Fruit fly (Drosophila melanogaster) whole organism, embryonic: ENCODE measurements around the gene Drs.

Experiments used
- ATbp ChIP-seq: fragments of 200-800 bp; sonication (Bioruptor generic); optimal IDR thresholded peaks from 2 replicates; lab custom pipeline; 2017; ENCODE audit warnings: missing biosample characterization, mild to moderate bottlenecking, missing genetic modification characterization, missing genetic modification reagents
- CG10321 ChIP-seq: fragments of 200-800 bp; sonication (Bioruptor generic); IDR thresholded peaks from 2 replicates; pipeline ENCODE4 v1.3.6; 2022; ENCODE audit warnings: missing biosample characterization, missing genetic modification characterization
- CG10366 ChIP-seq: fragments of 200-800 bp; sonication (Bioruptor generic); IDR thresholded peaks from 2 replicates; pipeline ENCODE4 v1.3.6; 2022; ENCODE audit warnings: missing biosample characterization, missing genetic modification characterization
- CG12104 ChIP-seq: fragments of 200-800 bp; sonication (Bioruptor generic); optimal IDR thresholded peaks from 3 replicates; lab custom pipeline; 2016; ENCODE audit warnings: missing biosample characterization, missing genetic modification characterization
- CG1233 ChIP-seq: fragments of 200-800 bp; sonication (Bioruptor generic); optimal IDR thresholded peaks from 4 replicates; lab custom pipeline; 2018; ENCODE audit warnings: missing biosample characterization, mild to moderate bottlenecking, missing genetic modification characterization
- CG15011 ChIP-seq: fragments of 200-800 bp; sonication (Bioruptor generic); optimal IDR thresholded peaks from 3 replicates; lab custom pipeline; 2018; ENCODE audit warnings: missing biosample characterization, mild to moderate bottlenecking, missing genetic modification characterization
- CG1602 ChIP-seq: fragments of 200-800 bp; sonication (Bioruptor generic); optimal IDR thresholded peaks from 3 replicates; lab custom pipeline; 2016; ENCODE audit warnings: missing biosample characterization, missing genetic modification characterization
- CG16779 ChIP-seq: fragments of 200-800 bp; sonication (Bioruptor generic); IDR thresholded peaks from 2 replicates; pipeline ENCODE4 v1.3.6; 2022; ENCODE audit warnings: missing biosample characterization, missing genetic modification characterization
- CG17612 ChIP-seq: fragments of 200-800 bp; sonication (Bioruptor generic); IDR thresholded peaks from 2 replicates; pipeline ENCODE4 v1.3.6; 2022; ENCODE audit warnings: missing biosample characterization, missing genetic modification characterization
- CG2116 ChIP-seq: fragments of 200-800 bp; sonication (Bioruptor generic); optimal IDR thresholded peaks from 3 replicates; lab custom pipeline; 2018; ENCODE audit warnings: missing biosample characterization, mild to moderate bottlenecking, missing genetic modification characterization
- CG2202 ChIP-seq: fragments of 200-800 bp; sonication (Bioruptor generic); optimal IDR thresholded peaks from 2 replicates; lab custom pipeline; 2018; ENCODE audit warnings: missing biosample characterization, mild to moderate bottlenecking, missing genetic modification characterization
- CG3281 ChIP-seq: fragments of 200-800 bp; sonication (Bioruptor generic); optimal IDR thresholded peaks from 3 replicates; lab custom pipeline; 2017; ENCODE audit warnings: missing biosample characterization, mild to moderate bottlenecking, missing genetic modification characterization
- CG34422 ChIP-seq: fragments of 200-800 bp; sonication (Bioruptor generic); IDR thresholded peaks from 3 replicates; pipeline ENCODE4 v1.3.6; 2022; ENCODE audit warnings: missing biosample characterization, missing genetic modification characterization
- CG4328 ChIP-seq: fragments of 200-800 bp; sonication (Bioruptor generic); optimal IDR thresholded peaks from 3 replicates; lab custom pipeline; 2017; ENCODE audit warnings: missing biosample characterization, missing genetic modification reagents, missing genetic modification characterization
- CG9609 ChIP-seq: fragments of 200-800 bp; sonication (Bioruptor generic); optimal IDR thresholded peaks from 3 replicates; lab custom pipeline; 2016; ENCODE audit warnings: missing biosample characterization, missing genetic modification characterization
- CG9932 ChIP-seq: fragments of 200-800 bp; sonication (Bioruptor generic); IDR thresholded peaks from 2 replicates; pipeline ENCODE4 v1.3.6; 2022; ENCODE audit warnings: missing biosample characterization, missing genetic modification characterization
- Camta ChIP-seq: fragments of 200-800 bp; sonication (Bioruptor generic); optimal IDR thresholded peaks from 2 replicates; lab custom pipeline; 2016; ENCODE audit warnings: missing biosample characterization, missing genetic modification characterization
- Doc2 ChIP-seq: fragments of 200-800 bp; sonication (Bioruptor generic); IDR thresholded peaks from 2 replicates; pipeline ENCODE4 v1.3.6; 2022; ENCODE audit warnings: missing biosample characterization, missing genetic modification characterization
- E2f2 ChIP-seq: fragments of 200-800 bp; sonication (Bioruptor generic); IDR thresholded peaks from 2 replicates; pipeline ENCODE4 v1.3.6; 2022; ENCODE audit warnings: missing biosample characterization, missing genetic modification characterization
- Lim3 ChIP-seq: fragments of 200-800 bp; sonication (Bioruptor generic); IDR thresholded peaks from 2 replicates; pipeline ENCODE4 v1.3.6; 2022; ENCODE audit warnings: missing biosample characterization, missing genetic modification characterization
- NC2α ChIP-seq: fragments of 200-800 bp; sonication (Bioruptor generic); optimal IDR thresholded peaks from 2 replicates; lab custom pipeline; 2016; ENCODE audit warnings: missing biosample characterization, missing genetic modification characterization
- NfI ChIP-seq: fragments of 200-800 bp; sonication (Bioruptor generic); optimal IDR thresholded peaks from 3 replicates; lab custom pipeline; 2018; ENCODE audit warnings: missing biosample characterization, mild to moderate bottlenecking, missing genetic modification characterization, moderate library complexity
- Opbp ChIP-seq: fragments of 200-800 bp; sonication (Bioruptor generic); IDR thresholded peaks from 3 replicates; pipeline ENCODE4 v1.3.6; 2022; ENCODE audit warnings: missing biosample characterization, missing genetic modification characterization; ENCODE audit not compliant: partially characterized antibody
- Ravus ChIP-seq: fragments of 200-800 bp; sonication (Bioruptor generic); IDR thresholded peaks from 2 replicates; pipeline ENCODE4 v1.3.6; 2022; ENCODE audit warnings: missing biosample characterization, missing genetic modification characterization
- Spps ChIP-seq: fragments of 200-800 bp; sonication (Bioruptor generic); optimal IDR thresholded peaks from 2 replicates; lab custom pipeline; 2018; ENCODE audit warnings: missing biosample characterization, mild to moderate bottlenecking, missing genetic modification characterization
- Stat92E ChIP-seq, 3 experiments: fragments of >200 bp in 2 of 3; fragments of 200-800 bp in 1 of 3; sonication (Bioruptor generic) in 1 of 3; optimal IDR thresholded peaks; 2 replicates each; lab custom pipeline; 2017 to 2019; ENCODE audit warnings: missing biosample characterization in 3 of 3, missing genetic modification characterization in 3 of 3, mild to moderate bottlenecking in 1 of 3, moderate library complexity in 1 of 3
- ac ChIP-seq: fragments of 200-800 bp; sonication (Bioruptor generic); optimal IDR thresholded peaks from 3 replicates; lab custom pipeline; 2017; ENCODE audit warnings: missing biosample characterization, mild to moderate bottlenecking, missing genetic modification characterization
- bcd ChIP-seq: fragments of 200-800 bp; sonication (Bioruptor generic); optimal IDR thresholded peaks from 2 replicates; lab custom pipeline; 2017; ENCODE audit warnings: missing biosample characterization, mild to moderate bottlenecking, missing genetic modification characterization
- bigmax ChIP-seq: fragments of 200-800 bp; sonication (Bioruptor generic); optimal IDR thresholded peaks from 2 replicates; lab custom pipeline; 2018; ENCODE audit warnings: missing biosample characterization, mild to moderate bottlenecking, missing genetic modification characterization
- croc ChIP-seq: fragments of 200-800 bp; sonication (Bioruptor generic); conservative IDR thresholded peaks from 3 replicates; pipeline ENCODE4 v1.3.6; 2022; ENCODE audit warnings: missing biosample characterization, missing genetic modification characterization
- dysf ChIP-seq: fragments of 200-800 bp; sonication (Bioruptor generic); IDR thresholded peaks from 3 replicates; pipeline ENCODE4 v1.3.6; 2022; ENCODE audit warnings: missing biosample characterization, missing genetic modification characterization
- emc ChIP-seq: fragments of 200-800 bp; sonication (Bioruptor generic); optimal IDR thresholded peaks from 2 replicates; lab custom pipeline; 2016; ENCODE audit warnings: missing biosample characterization, missing genetic modification characterization
- gem ChIP-seq: fragments of 200-800 bp; sonication (Bioruptor generic); optimal IDR thresholded peaks from 2 replicates; lab custom pipeline; 2019; ENCODE audit warnings: missing biosample characterization, mild to moderate bottlenecking, missing genetic modification characterization, moderate library complexity
- grau ChIP-seq: fragments of 200-800 bp; optimal IDR thresholded peaks from 3 replicates; lab custom pipeline; 2019; ENCODE audit warnings: missing biosample characterization, mild to moderate bottlenecking, missing genetic modification characterization, moderate library complexity
- kni ChIP-seq: fragments of 200-800 bp; sonication (Bioruptor generic); optimal IDR thresholded peaks from 3 replicates; lab custom pipeline; 2017; ENCODE audit warnings: mild to moderate bottlenecking, missing biosample characterization, missing genetic modification reagents, missing genetic modification characterization
- lbe ChIP-seq: fragments of 200-800 bp; sonication (Bioruptor generic); optimal IDR thresholded peaks from 2 replicates; lab custom pipeline; 2016; ENCODE audit warnings: missing biosample characterization, mild to moderate bottlenecking, missing genetic modification characterization
- lilli ChIP-seq: fragments of 200-800 bp; sonication (Bioruptor generic); optimal IDR thresholded peaks from 3 replicates; lab custom pipeline; 2016; ENCODE audit warnings: missing biosample characterization, missing genetic modification characterization
- nerfin-1 ChIP-seq: fragments of 200-800 bp; sonication (Bioruptor generic); optimal IDR thresholded peaks from 3 replicates; lab custom pipeline; 2019; ENCODE audit warnings: missing biosample characterization, mild to moderate bottlenecking, missing genetic modification characterization, moderate library complexity
- prd ChIP-seq, 3 experiments: fragments of >200 bp in 2 of 3; fragments of 200-800 bp in 1 of 3; sonication (Bioruptor generic) in 1 of 3; optimal IDR thresholded peaks in 2 of 3; IDR thresholded peaks in 1 of 3; 2 replicates in 2 of 3; 3 replicates in 1 of 3; pipeline versions ENCODE4 v1.3.6 to Lab custom; 2017 to 2022; ENCODE audit warnings: missing biosample characterization in 1 of 3, missing genetic modification characterization in 1 of 3
- repo ChIP-seq: fragments of 200-800 bp; sonication (Bioruptor generic); optimal IDR thresholded peaks from 2 replicates; lab custom pipeline; 2016; ENCODE audit warnings: missing biosample characterization, missing genetic modification characterization
- row ChIP-seq: fragments of 200-800 bp; sonication (Bioruptor generic); IDR thresholded peaks from 3 replicates; pipeline ENCODE4 v1.3.6; 2022; ENCODE audit warnings: missing biosample characterization, missing genetic modification characterization
- sima ChIP-seq: fragments of 200-800 bp; sonication (Bioruptor generic); optimal IDR thresholded peaks from 2 replicates; lab custom pipeline; 2016; ENCODE audit warnings: missing biosample characterization, missing genetic modification characterization
- so ChIP-seq: fragments of 200-800 bp; sonication (Bioruptor generic); IDR thresholded peaks from 3 replicates; pipeline ENCODE4 v1.3.6; 2022; ENCODE audit warnings: missing biosample characterization, missing genetic modification characterization
- sob ChIP-seq: fragments of 200-800 bp; sonication (Bioruptor generic); IDR thresholded peaks from 2 replicates; pipeline ENCODE4 v1.3.6; 2022; ENCODE audit warnings: missing biosample characterization, missing genetic modification characterization
- tna ChIP-seq: fragments of 200-800 bp; sonication (Bioruptor generic); IDR thresholded peaks from 2 replicates; pipeline ENCODE4 v1.3.6; 2022; ENCODE audit warnings: missing biosample characterization, missing genetic modification characterization; ENCODE audit not compliant: partially characterized antibody
- vvl ChIP-seq: fragments of 200-800 bp; sonication (Bioruptor generic); IDR thresholded peaks from 2 replicates; pipeline ENCODE4 v1.3.6; 2022; ENCODE audit warnings: missing biosample characterization, missing genetic modification characterization
- zen2 ChIP-seq: fragments of 200-800 bp; sonication (Bioruptor generic); IDR thresholded peaks from 3 replicates; pipeline ENCODE4 v1.3.6; 2022; ENCODE audit warnings: missing biosample characterization, missing genetic modification characterization; ENCODE audit not compliant: partially characterized antibody
- zfh1 ChIP-seq: fragments of 200-800 bp; sonication (Bioruptor generic); IDR thresholded peaks from 3 replicates; pipeline ENCODE4 v1.3.6; 2022; ENCODE audit warnings: missing biosample characterization, missing genetic modification characterization

The Drs gene

DNA sequence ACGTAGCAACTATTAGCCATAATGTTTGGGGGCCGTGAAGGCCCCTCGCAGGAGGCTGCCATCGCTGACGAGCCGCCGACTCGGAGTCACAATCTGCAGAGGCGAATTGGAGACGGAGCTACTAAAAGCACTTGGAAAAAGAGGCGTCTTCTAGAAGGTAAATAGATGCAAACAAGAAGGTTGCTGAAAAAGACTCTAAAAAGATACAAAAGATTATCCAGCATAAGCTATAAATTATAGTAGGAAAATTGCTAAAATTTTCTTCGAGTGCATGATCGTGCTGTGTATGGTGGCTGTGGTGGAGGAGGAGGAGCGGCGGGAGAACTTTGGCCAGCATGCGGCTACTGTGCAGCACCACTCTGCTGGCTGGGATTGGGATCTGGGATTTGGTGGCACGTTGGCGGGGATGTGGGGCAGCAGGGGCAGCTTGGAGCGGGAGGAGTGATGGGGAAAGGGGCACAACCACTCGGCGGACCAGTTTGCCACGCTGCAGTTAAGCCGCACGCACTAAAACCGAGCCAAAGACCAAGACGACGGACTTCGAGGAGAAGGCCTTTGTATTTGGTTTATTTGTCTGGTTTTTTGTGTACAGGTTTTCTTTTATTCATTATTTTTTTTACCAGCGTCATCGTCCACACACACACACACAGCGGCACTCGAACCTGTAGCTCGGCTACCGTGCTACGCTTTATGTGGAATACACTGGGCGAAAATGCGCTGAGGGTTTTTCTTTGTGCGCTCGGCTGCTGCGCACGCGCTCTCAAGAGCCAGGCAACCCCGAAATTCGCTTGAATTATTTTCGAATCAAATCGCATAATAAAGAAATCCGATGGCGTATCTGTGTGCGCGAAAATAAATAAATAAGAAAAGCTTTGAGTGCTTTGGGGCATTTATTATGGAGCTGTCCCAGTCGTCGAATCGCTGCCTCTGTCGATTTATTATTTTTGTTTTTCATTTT, 19.6 kb downstream of the Drs start (continued):
- TF ChIP-seq vvl, result peak; percentile 63
- TF ChIP-seq NC2α (GFP tag; lab: Kevin White, UChicago), result no peak
- no peak for TF ChIP-seq zen2 (GFP tag; lab: Robert Waterston, UW)
- TF ChIP-seq prd (optimal IDR thresholded peaks at IDR 0.05; lab: Kevin White, UChicago), result no peak
- peak; percentile 24; the same call in 1 of the 3 replicates for TF ChIP-seq prd (GFP tag; IDR thresholded peaks at IDR 0.05; lab: Robert Waterston, UW)
- TF ChIP-seq Camta (GFP tag; lab: Kevin White, UChicago), result no peak
- TF ChIP-seq CG9932 (GFP tag; lab: Robert Waterston, UW), result no peak
- no peak for TF ChIP-seq emc (GFP tag; lab: Kevin White, UChicago)
- no peak for TF ChIP-seq Opbp (GFP tag; lab: Robert Waterston, UW)
- TF ChIP-seq ac (GFP tag; lab: Kevin White, UChicago), result no peak
- TF ChIP-seq gem (tag; lab: Kevin White, UChicago), result peak; percentile 6
- no peak for TF ChIP-seq NfI (GFP tag; lab: Kevin White, UChicago)
- TF ChIP-seq dysf (GFP tag; lab: Robert Waterston, UW), result peak; percentile 31; the same call in 1 of the 3 replicates
- TF ChIP-seq CG17612, result no peak
- TF ChIP-seq bcd, result no peak
- TF ChIP-seq CG9609 (GFP tag; lab: Kevin White, UChicago), result peak; percentile 4
- TF ChIP-seq tna (GFP tag; lab: Robert Waterston, UW), result no peak
- no peak for TF ChIP-seq CG16779 (GFP tag; lab: Robert Waterston, UW)
- TF ChIP-seq CG34422 (GFP tag; lab: Robert Waterston, UW), result 0 out of 3 replicates have a peak, but pooled peaks have one; percentile 23
- no peak for TF ChIP-seq CG3281 (GFP tag; lab: Kevin White, UChicago)
- TF ChIP-seq CG10321 (GFP tag; lab: Robert Waterston, UW), result 0 out of 2 replicates have a peak, but pooled peaks have one; percentile 15
- TF ChIP-seq Lim3 (GFP tag; lab: Robert Waterston, UW), result no peak
- TF ChIP-seq CG1602 (GFP tag; lab: Kevin White, UChicago), result no peak
- TF ChIP-seq lilli (GFP tag; lab: Kevin White, UChicago), result no peak
- no peak for TF ChIP-seq Stat92E (GFP tag; optimal IDR thresholded peaks at IDR 0.05; lab: Kevin White, UChicago)
- TF ChIP-seq CG10366 (GFP tag; lab: Robert Waterston, UW), result peak; percentile 40; the same call in 1 of the 2 replicates
- TF ChIP-seq so (GFP tag; lab: Robert Waterston, UW), result no peak
- no peak for TF ChIP-seq CG2202
- TF ChIP-seq Ravus, result no peak; the same call in 1 of the 2 replicates
- TF ChIP-seq bigmax (GFP tag; lab: Kevin White, UChicago), result no peak
- peak; percentile 14; the same call in 1 of the 3 replicates for TF ChIP-seq croc (GFP tag; lab: Robert Waterston, UW)
- no peak for TF ChIP-seq sima (GFP tag; lab: Kevin White, UChicago)
- TF ChIP-seq kni (GFP tag; lab: Kevin White, UChicago), result no peak
- peak; percentile 42 for TF ChIP-seq sob
- TF ChIP-seq row (GFP tag; lab: Robert Waterston, UW), result 0 out of 3 replicates have a peak, but pooled peaks have one; percentile 33
- TF ChIP-seq CG4328 (GFP tag; lab: Kevin White, UChicago), result no peak
- no peak for TF ChIP-seq ATbp (GFP tag; lab: Kevin White, UChicago)
- no peak for TF ChIP-seq CG2116 (GFP tag; lab: Kevin White, UChicago)
- peak; percentile 50 for TF ChIP-seq zfh1
- no peak for TF ChIP-seq grau
- no peak for TF ChIP-seq Doc2 (GFP tag; lab: Robert Waterston, UW)
- TF ChIP-seq nerfin-1 (tag; lab: Kevin White, UChicago), result no peak
- no peak for TF ChIP-seq CG15011 (GFP tag; lab: Kevin White, UChicago)
- no peak for TF ChIP-seq repo (GFP tag; lab: Kevin White, UChicago)
- no peak for TF ChIP-seq CG1233 (GFP tag; lab: Kevin White, UChicago)
- TF ChIP-seq E2f2, result no peak
- no peak for TF ChIP-seq CG12104 (GFP tag; lab: Kevin White, UChicago)
- TF ChIP-seq lbe, result peak; percentile 70
- no peak for TF ChIP-seq Spps
